Fruit fly (Drosophila melanogaster): ENCODE data around the gene CG15754.

dm6 chrX:13527706-13528105 is at the start of gene CG15754:
- no peak for TF ChIP-seq CG33017 (tag; optimal IDR thresholded peaks at IDR 0.05)
- no peak for TF ChIP-seq kay (GFP tag; ENCODE audit: borderline replicate concordance)

Data from whole organism, adult.